Worm (Caenorhabditis elegans) whole organism, late embryonic: Measurements from ENCODE around the gene snpc-1.2.

Source experiments
- ceh-31 ChIP-seq: sonication (generic microtip); optimal IDR thresholded peaks from 2 replicates; lab custom pipeline; 2016; ENCODE audit warnings: missing genetic modification characterization, missing compliant biosample characterization
- ceh-45 ChIP-seq: fragments of 200-800 bp; sonication (Bioruptor generic); IDR thresholded peaks from 2 replicates; pipeline ENCODE4 v1.3.6; 2022; ENCODE audit warnings: missing genetic modification reagents, missing genetic modification characterization, missing compliant biosample characterization
- ceh-6 ChIP-seq: fragments of 200-800 bp; sonication (Bioruptor generic); optimal IDR thresholded peaks from 2 replicates; lab custom pipeline; 2018; ENCODE audit warnings: mild to moderate bottlenecking, missing genetic modification characterization, missing compliant biosample characterization
- ceh-9 ChIP-seq: sonication (generic microtip); optimal IDR thresholded peaks from 2 replicates; lab custom pipeline; 2016; ENCODE audit warnings: mild to moderate bottlenecking, missing genetic modification characterization, inconsistent platforms, missing compliant biosample characterization
- che-1 ChIP-seq: sonication (generic microtip); optimal IDR thresholded peaks from 2 replicates; lab custom pipeline; 2016; ENCODE audit warnings: mild to moderate bottlenecking, missing genetic modification characterization, missing compliant biosample characterization
- dmd-4 ChIP-seq: sonication (generic microtip); optimal IDR thresholded peaks from 2 replicates; lab custom pipeline; 2016; ENCODE audit warnings: borderline replicate concordance, missing genetic modification characterization, missing compliant biosample characterization
- elt-2 ChIP-seq: sonication (generic microtip); optimal IDR thresholded peaks from 2 replicates; lab custom pipeline; 2016; ENCODE audit warnings: missing genetic modification reagents, missing genetic modification characterization, missing compliant biosample characterization
- ets-4 ChIP-seq: sonication (generic microtip); optimal IDR thresholded peaks from 2 replicates; lab custom pipeline; 2016; ENCODE audit warnings: missing genetic modification characterization, missing compliant biosample characterization
- fkh-10 ChIP-seq: fragments of 150-350 bp; optimal IDR thresholded peaks from 2 replicates; lab custom pipeline; 2014; ENCODE audit warnings: missing biosample characterization, missing genetic modification reagents, missing genetic modification characterization
- mec-3 ChIP-seq: sonication (generic microtip); optimal IDR thresholded peaks from 2 replicates; lab custom pipeline; 2016; ENCODE audit warnings: borderline replicate concordance, missing genetic modification characterization, missing compliant biosample characterization
- nfya-1 ChIP-seq: sonication (generic microtip); optimal IDR thresholded peaks from 2 replicates; lab custom pipeline; 2017; ENCODE audit warnings: missing genetic modification characterization, mild to moderate bottlenecking, missing compliant biosample characterization, antibody characterized with exemption, moderate library complexity
- npax-4 ChIP-seq: sonication (generic microtip); optimal IDR thresholded peaks from 2 replicates; lab custom pipeline; 2016; ENCODE audit warnings: missing genetic modification characterization, missing compliant biosample characterization
- odd-2 ChIP-seq: sonication (generic microtip); optimal IDR thresholded peaks from 2 replicates; lab custom pipeline; 2017; ENCODE audit warnings: antibody characterized with exemption, mild to moderate bottlenecking, missing genetic modification characterization, missing compliant biosample characterization
- pha-2 ChIP-seq: sonication (generic microtip); optimal IDR thresholded peaks from 2 replicates; lab custom pipeline; 2017; ENCODE audit warnings: mild to moderate bottlenecking, missing genetic modification characterization, missing compliant biosample characterization
- pha-4 ChIP-seq: fragments of 150-350 bp; optimal IDR thresholded peaks from 2 replicates; lab custom pipeline; 2018; ENCODE audit warnings: missing biosample characterization, missing genetic modification reagents, missing genetic modification characterization
- pqm-1 ChIP-seq: sonication (generic microtip); optimal IDR thresholded peaks from 2 replicates; lab custom pipeline; 2016; ENCODE audit warnings: missing genetic modification characterization, missing compliant biosample characterization
- tbx-2 ChIP-seq: sonication (generic microtip); optimal IDR thresholded peaks from 2 replicates; lab custom pipeline; 2016; ENCODE audit warnings: missing genetic modification characterization, missing compliant biosample characterization
- tbx-7 ChIP-seq: sonication (generic microtip); optimal IDR thresholded peaks from 2 replicates; lab custom pipeline; 2016; ENCODE audit warnings: missing genotype, missing genetic modification characterization, missing compliant biosample characterization
- unc-42 ChIP-seq: sonication (generic microtip); optimal IDR thresholded peaks from 2 replicates; lab custom pipeline; 2016; ENCODE audit warnings: missing genotype, missing genetic modification characterization, missing compliant biosample characterization
- unc-55 ChIP-seq: sonication (generic microtip); optimal IDR thresholded peaks from 2 replicates; lab custom pipeline; 2017; ENCODE audit warnings: missing biosample characterization, missing genetic modification reagents, missing genetic modification characterization

Gene snpc-1.2

DNA sequence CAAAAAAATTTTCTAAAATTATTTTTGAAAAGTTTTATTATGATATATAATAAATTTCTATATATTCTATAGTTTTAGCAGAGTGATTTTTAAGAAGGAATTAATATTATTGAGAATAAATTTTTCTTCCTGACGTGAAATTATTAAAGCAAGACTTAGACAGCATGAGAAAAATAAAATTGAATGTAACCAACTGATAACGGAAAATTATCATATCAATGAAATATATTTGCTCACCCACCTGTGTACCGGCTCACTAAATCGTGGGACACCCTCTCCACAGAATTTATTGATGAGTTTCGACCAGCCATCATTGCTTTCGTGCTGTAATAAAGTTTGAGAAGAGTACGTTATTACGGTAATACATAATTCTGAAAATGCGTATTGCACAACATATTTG, 30.0 kb downstream of the snpc-1.2 start, which contains the start of gene bre-2:
bre-2 (minus strand) TSS at position 326 of the 400 bp plus-strand sequence.
- TF ChIP-seq npax-4 (tag; lab: Kevin White, UChicago) (no peak), elt-2 (tag; lab: Kevin White, UChicago) (peak; percentile 68)

DNA sequence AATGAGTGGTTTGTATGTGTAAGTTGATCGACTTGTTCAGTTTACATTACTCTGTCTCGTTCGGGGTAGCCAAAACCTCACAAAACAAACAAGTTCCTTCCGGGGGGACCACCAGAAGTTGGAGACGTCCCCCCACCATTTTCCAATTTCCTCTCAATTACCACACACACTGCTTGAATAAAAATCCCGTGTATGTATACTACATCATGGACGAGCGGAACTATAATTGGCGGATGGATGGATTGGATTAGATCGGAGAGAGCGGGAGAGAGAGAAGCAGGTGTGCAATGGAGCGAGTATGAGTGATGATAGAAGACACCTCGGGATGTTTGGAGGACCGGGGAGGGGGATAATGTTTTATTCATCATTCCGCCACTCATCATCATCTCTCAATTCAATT, 38.1 kb downstream of the snpc-1.2 start:
- TF ChIP-seq tbx-2 (tag; lab: Kevin White, UChicago) (no peak), fkh-10 (GFP tag; lab: Kevin White, UChicago) (peak; percentile 67), ceh-45 (GFP tag; lab: Robert Waterston, UW) (no peak), unc-42 (tag; lab: Kevin White, UChicago) (peak; percentile 95), ceh-31 (tag; lab: Kevin White, UChicago) (peak; percentile 86), odd-2 (no peak), unc-55 (GFP tag; lab: Kevin White, UChicago) (no peak)

DNA sequence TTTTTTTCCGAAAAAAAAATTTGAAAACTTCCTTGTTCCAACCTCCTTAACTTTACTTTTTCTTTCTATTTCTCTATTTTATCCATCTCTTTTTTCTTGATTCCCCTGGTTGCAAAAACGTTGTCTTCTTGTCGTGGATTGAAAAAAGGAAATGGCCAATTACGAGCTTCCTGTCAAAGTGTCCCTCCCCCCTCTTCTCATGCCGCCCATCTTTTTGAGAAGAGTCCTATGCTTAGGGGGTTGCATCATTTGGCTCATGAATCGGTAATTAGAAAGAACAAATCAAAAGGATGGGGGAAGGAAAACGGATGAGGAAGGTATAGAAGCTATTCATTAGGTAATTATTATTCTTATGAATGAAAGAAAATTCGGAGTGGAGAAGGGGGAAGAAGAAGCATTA, 42.2 kb downstream of the snpc-1.2 start:
- peak; percentile 72 for TF ChIP-seq unc-42 (tag; lab: Kevin White, UChicago)
- no peak for TF ChIP-seq tbx-7

DNA sequence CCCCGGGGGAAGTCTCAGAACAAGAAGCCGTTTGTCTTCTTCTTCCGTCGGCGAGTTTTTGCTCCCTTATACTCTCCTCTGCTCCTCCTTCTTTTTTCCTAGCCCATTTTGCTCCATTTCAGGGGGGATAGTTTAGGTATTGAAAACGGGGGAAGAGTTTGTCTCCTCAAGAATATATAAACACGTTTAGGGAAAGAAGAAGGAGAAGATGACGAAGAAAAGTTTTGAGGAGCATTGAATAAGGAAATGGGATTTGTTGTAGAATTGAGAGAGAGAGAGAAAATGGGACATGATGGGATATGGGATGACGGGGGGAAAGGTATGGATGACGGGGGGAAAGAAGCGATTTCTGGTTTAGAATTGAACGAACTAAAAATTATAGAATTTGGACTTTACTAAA, 45.9 kb downstream of the snpc-1.2 start:
- TF ChIP-seq unc-42 (tag; lab: Kevin White, UChicago), result peak; percentile 87
- no peak for TF ChIP-seq dmd-4 (tag; lab: Kevin White, UChicago)
- TF ChIP-seq pha-2 (tag; lab: Kevin White, UChicago), result no peak
- TF ChIP-seq, all 69 proteins: peak for 1

DNA sequence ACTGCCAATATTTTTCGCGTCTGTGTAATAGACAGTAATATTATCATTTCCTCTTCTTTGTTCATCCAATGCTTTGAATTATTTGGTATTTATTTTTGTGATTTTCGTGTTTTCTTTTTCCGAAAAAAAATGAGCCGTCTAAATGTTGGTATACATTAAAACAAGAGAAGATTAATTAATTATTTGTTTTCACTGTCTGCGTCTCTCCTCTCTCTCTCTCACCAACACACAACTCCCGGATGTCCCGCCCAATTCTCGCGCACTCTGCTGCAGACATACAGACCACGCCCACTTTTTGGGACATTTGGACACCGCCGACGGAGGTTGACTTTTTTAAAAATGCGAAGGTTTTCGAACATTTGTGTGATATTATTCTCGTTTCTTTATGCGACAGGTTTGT, 49.8 kb downstream of the snpc-1.2 start, which contains the start of gene zig-8:
zig-8 (plus strand) TSS at position 301 of the 400 bp plus-strand sequence.
- TF ChIP-seq unc-42 (tag; lab: Kevin White, UChicago), result peak; percentile 24
- peak; percentile 24 for TF ChIP-seq ceh-31 (tag; lab: Kevin White, UChicago)
- no peak for TF ChIP-seq pqm-1 (tag; lab: Kevin White, UChicago)
- peak; percentile 48 for TF ChIP-seq ets-4
- peak; percentile 21 for TF ChIP-seq nfya-1

DNA sequence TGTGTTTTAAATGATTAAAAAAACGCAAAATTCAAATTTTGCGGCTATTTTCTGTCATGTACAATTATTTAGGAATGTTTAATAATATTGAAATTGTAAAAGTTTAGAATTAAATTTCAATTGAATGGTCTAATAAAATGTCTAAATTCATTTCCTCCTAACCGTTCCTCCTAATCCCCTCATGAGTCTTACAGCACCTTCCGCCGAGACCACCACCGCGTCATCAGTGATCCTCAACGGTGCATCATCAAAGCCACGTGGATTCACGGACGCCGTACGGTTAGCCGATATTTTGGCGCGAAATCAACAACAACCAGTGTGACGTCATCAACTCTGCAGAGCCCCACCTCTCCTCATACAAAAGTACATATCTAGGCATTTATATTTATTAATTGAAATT, 50.9 kb downstream of the snpc-1.2 start:
- TF ChIP-seq ceh-9 (no peak), mec-3 (tag; lab: Kevin White, UChicago) (no peak), pha-4 (no peak), ets-4 (no peak), fkh-10 (GFP tag; lab: Kevin White, UChicago) (no peak), che-1 (tag; lab: Kevin White, UChicago) (no peak), ceh-6 (GFP tag; lab: Kevin White, UChicago) (no peak), npax-4 (tag; lab: Kevin White, UChicago) (no peak)
